Fruit fly (Drosophila melanogaster): Measurements from ENCODE around the gene B-H1.

The B-H1 gene

DNA sequence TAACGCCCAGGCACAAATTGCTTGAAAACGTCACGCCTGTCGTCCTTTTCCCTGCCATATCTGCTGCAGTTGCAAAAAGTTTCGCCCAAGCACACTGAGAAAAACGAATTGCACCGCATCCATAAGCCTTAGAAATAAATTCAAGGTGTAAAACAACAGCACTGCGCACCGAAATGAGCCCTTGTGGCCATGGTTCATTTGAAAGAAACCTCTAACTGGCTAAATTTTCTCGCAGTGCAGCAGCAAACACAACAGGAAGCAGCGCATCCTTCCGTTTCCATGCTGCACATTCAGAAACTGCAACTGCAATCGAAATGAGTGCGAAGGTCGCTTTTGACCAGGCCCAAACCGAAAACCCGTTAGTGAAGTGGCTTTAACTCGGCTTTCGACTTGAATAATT is 27.1 kb downstream of the B-H1 start (continued):
- peak; percentile 3 for TF ChIP-seq Sox102F (GFP tag; optimal IDR thresholded peaks at IDR 0.05)
- TF ChIP-seq Hr38 (GFP tag; optimal IDR thresholded peaks at IDR 0.05): no peak
- TF ChIP-seq Eip78C (GFP tag): peak; percentile 49
- no peak for TF ChIP-seq spab (GFP tag; optimal IDR thresholded peaks at IDR 0.05)
- TF ChIP-seq achi (GFP tag; optimal IDR thresholded peaks at IDR 0.05): no peak
- peak; percentile 15 for TF ChIP-seq pdm3 (GFP tag; optimal IDR thresholded peaks at IDR 0.05)
- TF ChIP-seq Sox15 (GFP tag; optimal IDR thresholded peaks at IDR 0.05): no peak
- TF ChIP-seq CG8319 (GFP tag; optimal IDR thresholded peaks at IDR 0.05): peak; percentile 11
- TF ChIP-seq OdsH (GFP tag; optimal IDR thresholded peaks at IDR 0.05): peak; percentile 28
- no peak for TF ChIP-seq esn (GFP tag; optimal IDR thresholded peaks at IDR 0.05)
- TF ChIP-seq CG3032 (tag; optimal IDR thresholded peaks at IDR 0.05): no peak
- TF ChIP-seq cyc (GFP tag; optimal IDR thresholded peaks at IDR 0.05): peak; percentile 20
- TF ChIP-seq Hr39 (GFP tag; optimal IDR thresholded peaks at IDR 0.05): peak; percentile 31
- TF ChIP-seq Ets21C (GFP tag; optimal IDR thresholded peaks at IDR 0.05): no peak
- TF ChIP-seq Lpt (GFP tag; optimal IDR thresholded peaks at IDR 0.05): no peak
- TF ChIP-seq svp (GFP tag): no peak
- TF ChIP-seq lz (GFP tag; optimal IDR thresholded peaks at IDR 0.05): no peak
- TF ChIP-seq CG11902 (GFP tag; optimal IDR thresholded peaks at IDR 0.05): peak; percentile 19
- TF ChIP-seq CG1621 (tag; optimal IDR thresholded peaks at IDR 0.05): peak; percentile 6
- TF ChIP-seq dsx (GFP tag; optimal IDR thresholded peaks at IDR 0.05; ENCODE audit: poor library complexity, severe bottlenecking): no peak
- TF ChIP-seq CG7368 (GFP tag; optimal IDR thresholded peaks at IDR 0.05): peak; percentile 34

DNA sequence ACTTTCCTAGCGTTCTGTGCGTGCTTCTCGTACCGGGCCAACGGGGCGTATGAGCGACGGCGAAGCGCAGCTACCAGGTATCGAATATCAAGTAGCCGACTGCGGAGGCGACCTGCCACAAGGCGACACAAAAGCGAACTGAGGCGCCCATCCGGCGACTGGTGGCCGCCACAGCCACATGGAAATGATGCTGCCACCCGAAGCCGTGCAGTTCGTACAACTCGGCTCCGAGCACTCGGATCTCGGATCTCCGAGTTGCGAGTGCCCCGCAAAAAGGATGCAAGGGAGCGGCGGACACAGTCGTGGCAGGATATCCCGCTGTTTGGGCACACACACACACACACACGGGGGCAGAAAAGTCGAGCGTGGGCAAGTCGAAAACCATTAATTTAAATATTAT is 46.6 kb downstream of the B-H1 start, which contains the start of the genes CG12994 and CG46464:
Gene CG12994, minus strand, starts transcription at position 115 of the 400 bp plus-strand sequence.
Gene CG46464, minus strand, starts transcription at position 115 of the 400 bp plus-strand sequence.
- no peak for TF ChIP-seq CG6276 (GFP tag; optimal IDR thresholded peaks at IDR 0.05)
- no peak for TF ChIP-seq CG6792 (GFP tag; optimal IDR thresholded peaks at IDR 0.05)
- no peak for TF ChIP-seq Sox102F (GFP tag; optimal IDR thresholded peaks at IDR 0.05)

DNA sequence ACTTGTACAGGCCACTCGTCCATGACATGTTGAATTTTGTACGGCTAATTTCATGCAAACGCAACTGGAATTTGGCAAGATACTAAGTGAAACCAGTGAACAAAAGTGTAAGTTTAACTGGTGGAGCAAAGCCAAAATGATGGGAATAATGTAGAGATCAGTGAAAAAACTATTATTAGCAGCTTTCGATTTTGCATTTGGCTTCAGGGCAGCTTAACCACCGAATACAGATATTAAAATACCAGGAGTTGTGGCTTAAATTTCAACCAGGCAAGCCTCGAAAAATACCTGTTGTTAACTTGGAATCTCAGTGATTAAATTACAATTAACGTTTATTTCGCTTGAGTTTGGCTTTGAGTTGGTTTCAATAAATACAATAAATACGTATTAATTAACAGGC is 51.4 kb downstream of the B-H1 start, which contains the start of gene p-cup:
Gene p-cup, minus strand, starts transcription at position 101 of the 400 bp plus-strand sequence.
- no peak for TF ChIP-seq Lpt (GFP tag; optimal IDR thresholded peaks at IDR 0.05)
- no peak for TF ChIP-seq Eip78C (GFP tag)
- TF ChIP-seq eg (GFP tag; IDR thresholded peaks at IDR 0.05): no peak
- TF ChIP-seq CG6163 (GFP tag; IDR thresholded peaks at IDR 0.05): no peak
- no peak for TF ChIP-seq Gug (GFP tag; IDR thresholded peaks at IDR 0.05)
- no peak for TF ChIP-seq Hr39 (GFP tag; optimal IDR thresholded peaks at IDR 0.05)

DNA sequence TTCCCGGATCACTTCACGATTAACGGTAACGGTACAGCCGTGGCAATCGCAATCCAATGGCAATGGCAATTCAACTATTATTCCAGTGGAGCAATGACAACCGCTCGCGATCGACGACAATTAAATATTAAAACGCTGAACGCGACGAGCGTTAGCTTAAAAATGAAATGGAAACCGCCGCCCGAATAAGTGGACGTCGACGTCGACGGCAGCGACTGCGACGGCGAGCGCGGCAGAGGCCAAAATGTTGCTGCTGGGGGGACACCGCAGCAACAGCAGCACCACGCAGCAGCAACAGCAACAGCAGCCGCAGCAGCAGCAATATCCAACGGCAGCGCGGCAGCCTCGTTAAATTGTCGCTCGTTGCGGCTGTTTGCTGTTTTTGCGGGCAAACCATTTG is 55.2 kb downstream of the B-H1 start, which contains the start of gene CG8568:
Gene CG8568, minus strand, starts transcription at position 101 of the 400 bp plus-strand sequence.
- TF ChIP-seq svp (GFP tag) (peak; percentile 15), Sox15 (GFP tag; optimal IDR thresholded peaks at IDR 0.05) (no peak), achi (GFP tag; optimal IDR thresholded peaks at IDR 0.05) (no peak), CG6792 (GFP tag; optimal IDR thresholded peaks at IDR 0.05) (no peak), CG31627 (GFP tag; optimal IDR thresholded peaks at IDR 0.05) (no peak), CG6808 (GFP tag; optimal IDR thresholded peaks at IDR 0.05) (no peak), Hr39 (GFP tag; optimal IDR thresholded peaks at IDR 0.05) (no peak), CG6854 (GFP tag; optimal IDR thresholded peaks at IDR 0.05) (no peak)

All from whole organism, prepupa.